Worm (Caenorhabditis elegans): ENCODE results near the gene K10C8.4.

- TF ChIP-seq lin-11 (tag; optimal IDR thresholded peaks at IDR 0.05), result no peak
- TF ChIP-seq snpc-4 (tag; optimal IDR thresholded peaks at IDR 0.05), result no peak
- no peak for TF ChIP-seq F13H6.1 (tag; optimal IDR thresholded peaks at IDR 0.05)
- TF ChIP-seq lsy-2 (tag; optimal IDR thresholded peaks at IDR 0.05), result no peak
- TF ChIP-seq nhr-11 (tag; optimal IDR thresholded peaks at IDR 0.05), result no peak
- no peak for TF ChIP-seq lin-39 (tag; optimal IDR thresholded peaks at IDR 0.05)
These were observed 33.2 kb downstream of the K10C8.4 start, which contains the start of gene R11D1.10 for ce11 chrV:12729220-12729619.

Data from whole organism, L2 larva.